Worm (Caenorhabditis elegans): Measurements from ENCODE around the gene gpa-1.

- TF ChIP-seq tbx-11 (GFP tag; IDR thresholded peaks at IDR 0.05) = no peak
- TF ChIP-seq F13C5.2 (tag; optimal IDR thresholded peaks at IDR 0.05) = no peak
Observed at ce11 chrV:11171906-11172305, 5.6 kb downstream of the gpa-1 start, which contains the start of gene T19C4.5.

Data from whole organism, early embryonic.